Fruit fly (Drosophila melanogaster): ENCODE measurements around the gene Traf6.

The Traf6 gene

DNA sequence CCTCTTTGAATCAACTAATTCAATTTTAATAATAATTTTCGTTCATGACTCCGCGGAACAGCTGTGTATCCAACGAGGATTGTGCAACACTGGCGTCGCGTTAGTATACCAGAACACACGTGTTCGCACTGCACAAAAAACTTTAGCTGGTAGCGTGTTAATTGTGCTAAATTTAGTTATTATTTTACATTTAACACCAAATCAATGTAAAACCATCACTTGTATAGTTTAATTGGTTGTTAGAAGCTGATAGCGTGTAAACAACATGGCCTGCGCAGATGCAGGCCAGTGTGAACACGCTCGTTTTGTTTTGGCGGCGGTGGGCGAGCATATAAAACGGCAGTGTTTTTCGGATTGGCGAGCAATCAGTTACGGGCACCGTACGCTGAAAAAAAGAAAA lies at the start of gene Traf6, which contains the start of gene GIIIspla2 (continued):
- TF ChIP-seq HLH4C (GFP tag; IDR thresholded peaks at IDR 0.05; ENCODE audit: partially characterized antibody) (0 out of 3 replicates have a peak, but pooled peaks have one; percentile 26), CG13424 (tag; optimal IDR thresholded peaks at IDR 0.05) (peak; percentile 83), CG13624 (GFP tag; optimal IDR thresholded peaks at IDR 0.05) (peak; percentile 56), CG11696 (GFP tag; IDR thresholded peaks at IDR 0.05) (peak; percentile 30; the same call in 1 of the 2 replicates), lmd (GFP tag; IDR thresholded peaks at IDR 0.05) (peak; percentile 82), Nf-YA (GFP tag; IDR thresholded peaks at IDR 0.05) (0 out of 2 replicates have a peak, but pooled peaks have one; percentile 17), CG11723 (GFP tag; optimal IDR thresholded peaks at IDR 0.05) (no peak), fru (optimal IDR thresholded peaks at IDR 0.05) (no peak), Blimp-1 (GFP tag; optimal IDR thresholded peaks at IDR 0.05) (no peak), CG18599 (GFP tag; optimal IDR thresholded peaks at IDR 0.05) (peak; percentile 84), cas (GFP tag; IDR thresholded peaks at IDR 0.05) (0 out of 2 replicates have a peak, but pooled peaks have one; percentile 9), NC2β (GFP tag; optimal IDR thresholded peaks at IDR 0.05) (peak; percentile 44), tio (GFP tag; optimal IDR thresholded peaks at IDR 0.05) (no peak), cad (GFP tag; optimal IDR thresholded peaks at IDR 0.05) (no peak), sug (tag; optimal IDR thresholded peaks at IDR 0.05) (peak; percentile 84), MESR4 (GFP tag; optimal IDR thresholded peaks at IDR 0.05) (peak; percentile 57), tap (tag; optimal IDR thresholded peaks at IDR 0.05) (peak; percentile 20), CG12104 (GFP tag; optimal IDR thresholded peaks at IDR 0.05) (peak; percentile 60), pum (GFP tag; optimal IDR thresholded peaks at IDR 0.05) (peak; percentile 64), CG16813 (GFP tag; IDR thresholded peaks at IDR 0.05; ENCODE audit: partially characterized antibody) (peak; percentile 44; the same call in 1 of the 3 replicates), slou (GFP tag; optimal IDR thresholded peaks at IDR 0.05) (peak; percentile 38), CG1832 (GFP tag; optimal IDR thresholded peaks at IDR 0.05) (no peak), ci (GFP tag; IDR thresholded peaks at IDR 0.05) (peak; percentile 81), trem (tag; optimal IDR thresholded peaks at IDR 0.05) (peak; percentile 83), CG4820 (GFP tag; optimal IDR thresholded peaks at IDR 0.05) (peak; percentile 42), dimm (GFP tag; IDR thresholded peaks at IDR 0.05) (no peak), odd (GFP tag; optimal IDR thresholded peaks at IDR 0.05) (no peak), toy (GFP tag; IDR thresholded peaks at IDR 0.05) (no peak; the same call in 1 of the 2 replicates), CG12299 (tag; optimal IDR thresholded peaks at IDR 0.05) (peak; percentile 64), CG17359 (tag; optimal IDR thresholded peaks at IDR 0.05) (peak; percentile 60), Asciz (GFP tag; optimal IDR thresholded peaks at IDR 0.05) (no peak), oc (tag; optimal IDR thresholded peaks at IDR 0.05) (no peak), CG7963 (GFP tag; IDR thresholded peaks at IDR 0.05; ENCODE audit: partially characterized antibody) (no peak), CG5953 (GFP tag; IDR thresholded peaks at IDR 0.05) (peak; percentile 61; the same call in 1 of the 2 replicates), bowl (GFP tag; IDR thresholded peaks at IDR 0.05) (peak; percentile 53; the same call in 1 of the 2 replicates), ham (GFP tag; IDR thresholded peaks at IDR 0.05) (peak; percentile 33; the same call in 1 of the 2 replicates), Ets65A (GFP tag) (peak; percentile 97), TFAM (GFP tag; optimal IDR thresholded peaks at IDR 0.05) (no peak), Ptx1 (GFP tag; IDR thresholded peaks at IDR 0.05) (peak; percentile 80), HmgD (GFP tag; optimal IDR thresholded peaks at IDR 0.05) (no peak), CG33557 (GFP tag; optimal IDR thresholded peaks at IDR 0.05) (peak; percentile 57), Ravus (GFP tag; IDR thresholded peaks at IDR 0.05) (peak; percentile 7; the same call in 1 of the 2 replicates), Fer2 (tag; optimal IDR thresholded peaks at IDR 0.05) (peak; percentile 53), H2.0 (GFP tag; IDR thresholded peaks at IDR 0.05) (peak; percentile 72), CoRest (tag; optimal IDR thresholded peaks at IDR 0.05) (peak; percentile 82), Elba2 (GFP tag; optimal IDR thresholded peaks at IDR 0.05) (peak; percentile 68), CG11093 (GFP tag; IDR thresholded peaks at IDR 0.05) (peak; percentile 43; the same call in 1 of the 3 replicates), vvl (GFP tag; IDR thresholded peaks at IDR 0.05) (peak; percentile 82), Rx (GFP tag; IDR thresholded peaks at IDR 0.05) (peak; percentile 71), amos (GFP tag; IDR thresholded peaks at IDR 0.05; ENCODE audit: partially characterized antibody) (no peak)

Data from whole organism, embryonic.